Worm (Caenorhabditis elegans) whole organism, young adult: ENCODE measurements around the gene W03A5.6.

Experiments used
- B0019.2 ChIP-seq: fragments of 200-800 bp; sonication (Bioruptor generic); conservative IDR thresholded peaks from 2 replicates; pipeline ENCODE4 v1.3.6; 2022; ENCODE audit warnings: missing genetic modification reagents, missing genetic modification characterization, missing compliant biosample characterization
- D2030.7 ChIP-seq: fragments of 200-800 bp; sonication (Bioruptor generic); IDR thresholded peaks from 2 replicates; pipeline ENCODE4 v1.3.6; 2022; ENCODE audit warnings: missing genetic modification reagents, missing genetic modification characterization, missing compliant biosample characterization
- T26A5.8 ChIP-seq: sonication (generic microtip); optimal IDR thresholded peaks from 2 replicates; lab custom pipeline; 2016; ENCODE audit warnings: missing genetic modification characterization, missing compliant biosample characterization
- Y79H2A.3 ChIP-seq: fragments of 200-800 bp; sonication (Bioruptor generic); conservative IDR thresholded peaks from 2 replicates; pipeline ENCODE4 v1.3.6; 2022; ENCODE audit warnings: missing genetic modification reagents, missing genetic modification characterization, missing compliant biosample characterization
- lin-26 ChIP-seq: fragments of 200-800 bp; sonication (Bioruptor generic); IDR thresholded peaks from 2 replicates; pipeline ENCODE4 v1.3.6; 2022; ENCODE audit warnings: missing genetic modification reagents, missing genetic modification characterization, missing compliant biosample characterization
- nfyb-1 ChIP-seq: fragments of 200-800 bp; sonication (Bioruptor generic); IDR thresholded peaks from 2 replicates; pipeline ENCODE4 v1.3.6; 2022; ENCODE audit warnings: missing genetic modification reagents, missing genetic modification characterization, missing compliant biosample characterization
- pha-4 ChIP-seq: fragments of 150-350 bp; sonication (generic microtip); optimal IDR thresholded peaks from 2 replicates; lab custom pipeline; 2014; ENCODE audit warnings: missing biosample characterization, missing genetic modification reagents, missing genetic modification characterization

ce11 chrIII:5478011-5478410 is 37.6 kb upstream of the W03A5.6 start, which contains the start of gene R02F2.10:
- no peak for TF ChIP-seq nfyb-1 (GFP tag; lab: Robert Waterston, UW)
- no peak for TF ChIP-seq D2030.7 (GFP tag; lab: Robert Waterston, UW)
- no peak for TF ChIP-seq pha-4 (tag; lab: Kevin White, UChicago)
- no peak for TF ChIP-seq Y79H2A.3 (GFP tag; lab: Robert Waterston, UW)
- no peak for TF ChIP-seq B0019.2 (GFP tag; lab: Robert Waterston, UW)
- no peak for TF ChIP-seq T26A5.8 (tag; lab: Kevin White, UChicago)
- no peak for TF ChIP-seq lin-26 (GFP tag; lab: Robert Waterston, UW)
